Fruit fly (Drosophila melanogaster) whole organism, prepupa: ENCODE data around the gene CG15458.

Experiments
- CG10631 ChIP-seq: fragments of 200-800 bp; sonication (Bioruptor generic); optimal IDR thresholded peaks from 2 replicates; lab custom pipeline; 2016; ENCODE audit warnings: missing biosample characterization, missing genetic modification characterization
- CG11294 ChIP-seq: fragments of 200-800 bp; sonication (Bioruptor generic); IDR thresholded peaks from 2 replicates; pipeline ENCODE4 v1.3.6; 2022; ENCODE audit warnings: missing biosample characterization, missing genetic modification characterization
- CG11762 ChIP-seq: fragments of 200-800 bp; sonication (Bioruptor generic); optimal IDR thresholded peaks from 3 replicates; lab custom pipeline; 2016; ENCODE audit warnings: missing biosample characterization, missing genetic modification characterization; ENCODE audit not compliant: insufficient read depth
- CG15336 ChIP-seq: fragments of 200-800 bp; sonication (Bioruptor generic); IDR thresholded peaks from 2 replicates; pipeline ENCODE4 v1.3.6; 2022; ENCODE audit warnings: missing biosample characterization, missing genetic modification characterization
- CG1621 ChIP-seq: fragments of 200-800 bp; sonication (Bioruptor generic); optimal IDR thresholded peaks from 3 replicates; lab custom pipeline; 2018; ENCODE audit warnings: missing biosample characterization, mild to moderate bottlenecking, missing genetic modification characterization
- CG16779 ChIP-seq: fragments of 200-800 bp; sonication (Bioruptor generic); optimal IDR thresholded peaks from 3 replicates; lab custom pipeline; 2017; ENCODE audit warnings: missing biosample characterization, mild to moderate bottlenecking, missing genetic modification characterization
- CG34406 ChIP-seq: fragments of 200-800 bp; sonication (Bioruptor generic); optimal IDR thresholded peaks from 3 replicates; lab custom pipeline; 2016; ENCODE audit warnings: missing biosample characterization, missing genetic modification characterization
- CG4318 ChIP-seq: fragments of 200-800 bp; sonication (Bioruptor generic); optimal IDR thresholded peaks from 3 replicates; lab custom pipeline; 2017; ENCODE audit warnings: missing biosample characterization, mild to moderate bottlenecking, missing genetic modification characterization
- CG6792 ChIP-seq: fragments of 200-800 bp; sonication (Bioruptor generic); optimal IDR thresholded peaks from 3 replicates; lab custom pipeline; 2016; ENCODE audit warnings: missing biosample characterization, missing genetic modification characterization
- CG6808 ChIP-seq: fragments of 200-800 bp; sonication (Bioruptor generic); optimal IDR thresholded peaks from 3 replicates; lab custom pipeline; 2017; ENCODE audit warnings: missing biosample characterization, missing genetic modification characterization, mild to moderate bottlenecking, moderate library complexity, missing genetic modification reagents
- CG6854 ChIP-seq: fragments of 200-800 bp; sonication (Bioruptor generic); optimal IDR thresholded peaks from 2 replicates; lab custom pipeline; 2017; ENCODE audit warnings: missing biosample characterization, mild to moderate bottlenecking, missing genetic modification characterization
- CG8119 ChIP-seq: fragments of 200-800 bp; sonication (Bioruptor generic); IDR thresholded peaks from 3 replicates; pipeline ENCODE4 v1.3.6; 2022; ENCODE audit warnings: missing biosample characterization, missing genetic modification characterization
- CG8632 ChIP-seq: fragments of 200-800 bp; sonication (Bioruptor generic); optimal IDR thresholded peaks from 3 replicates; lab custom pipeline; 2016; ENCODE audit warnings: missing biosample characterization, missing genetic modification characterization
- Eip75B ChIP-seq: fragments of 200-800 bp; sonication (Bioruptor generic); optimal IDR thresholded peaks from 3 replicates; lab custom pipeline; 2016; ENCODE audit warnings: missing biosample characterization, missing genetic modification characterization
- Eip78C ChIP-seq: fragments of 200-800 bp; sonication (Bioruptor generic); peaks from one replicate; lab custom pipeline; 2016; ENCODE audit warnings: missing biosample characterization, missing genetic modification characterization
- Eip93F ChIP-seq: fragments of 200-800 bp; sonication (Bioruptor generic); optimal IDR thresholded peaks from 2 replicates; lab custom pipeline; 2016; ENCODE audit warnings: missing biosample characterization, mild to moderate bottlenecking, missing genetic modification characterization
- Ets21C ChIP-seq: fragments of 200-800 bp; sonication (Bioruptor generic); optimal IDR thresholded peaks from 3 replicates; lab custom pipeline; 2016; ENCODE audit warnings: missing biosample characterization, missing genetic modification characterization
- Gug ChIP-seq: fragments of 200-800 bp; sonication (Bioruptor generic); IDR thresholded peaks from 2 replicates; pipeline ENCODE4 v1.3.6; 2022; ENCODE audit warnings: missing biosample characterization, missing genetic modification characterization
- Hr38 ChIP-seq: sonication (Bioruptor generic); optimal IDR thresholded peaks from 2 replicates; lab custom pipeline; 2016; ENCODE audit warnings: missing biosample characterization, missing genetic modification characterization
- Hr39 ChIP-seq: fragments of 200-800 bp; sonication (Bioruptor generic); optimal IDR thresholded peaks from 2 replicates; lab custom pipeline; 2016; ENCODE audit warnings: missing biosample characterization, missing genetic modification characterization
- Lpt ChIP-seq: fragments of 200-800 bp; sonication (Bioruptor generic); optimal IDR thresholded peaks from 3 replicates; lab custom pipeline; 2016; ENCODE audit warnings: missing biosample characterization, missing genetic modification characterization
- Met ChIP-seq: fragments of 200-800 bp; sonication (Bioruptor generic); optimal IDR thresholded peaks from 3 replicates; lab custom pipeline; 2016; ENCODE audit warnings: missing biosample characterization, missing genetic modification characterization
- Sox102F ChIP-seq: fragments of 200-800 bp; sonication (Bioruptor generic); optimal IDR thresholded peaks from 2 replicates; lab custom pipeline; 2016; ENCODE audit warnings: missing biosample characterization, mild to moderate bottlenecking, missing genetic modification characterization
- Sox14 ChIP-seq: fragments of 200-800 bp; sonication (Bioruptor generic); optimal IDR thresholded peaks from 3 replicates; lab custom pipeline; 2016; ENCODE audit warnings: missing biosample characterization, missing genetic modification characterization
- Sox15 ChIP-seq: fragments of 200-800 bp; sonication (Bioruptor generic); optimal IDR thresholded peaks from 3 replicates; lab custom pipeline; 2016; ENCODE audit warnings: missing biosample characterization, missing genetic modification characterization
- acj6 ChIP-seq: fragments of 200-800 bp; sonication (Bioruptor generic); optimal IDR thresholded peaks from 3 replicates; lab custom pipeline; 2016; ENCODE audit warnings: missing biosample characterization, missing genetic modification characterization
- esn ChIP-seq: fragments of 200-800 bp; sonication (Bioruptor generic); optimal IDR thresholded peaks from 2 replicates; lab custom pipeline; 2016; ENCODE audit warnings: missing biosample characterization, mild to moderate bottlenecking, missing genetic modification characterization, moderate library complexity
- fd59A ChIP-seq: fragments of 200-800 bp; sonication (Bioruptor generic); optimal IDR thresholded peaks from 2 replicates; lab custom pipeline; 2017; ENCODE audit warnings: missing biosample characterization, mild to moderate bottlenecking, missing genetic modification characterization, missing genetic modification reagents
- fkh ChIP-seq: fragments of 200-800 bp; sonication (Bioruptor generic); optimal IDR thresholded peaks from 3 replicates; lab custom pipeline; 2017; ENCODE audit warnings: missing biosample characterization, mild to moderate bottlenecking, missing genetic modification characterization, moderate library complexity
- lz ChIP-seq: fragments of 200-800 bp; sonication (Bioruptor generic); optimal IDR thresholded peaks from 3 replicates; lab custom pipeline; 2016; ENCODE audit warnings: missing biosample characterization, missing genetic modification characterization
- net ChIP-seq: fragments of 200-800 bp; sonication (Bioruptor generic); optimal IDR thresholded peaks from 3 replicates; lab custom pipeline; 2016; ENCODE audit warnings: missing biosample characterization, missing genetic modification characterization
- pdm3 ChIP-seq: fragments of 200-800 bp; sonication (Bioruptor generic); optimal IDR thresholded peaks from 3 replicates; lab custom pipeline; 2016; ENCODE audit warnings: missing biosample characterization, missing genetic modification characterization
- ss ChIP-seq, 2 experiments: fragments of 200-800 bp; sonication (Bioruptor generic); optimal IDR thresholded peaks; 2 replicates in 1 of 2; 3 replicates in 1 of 2; lab custom pipeline; 2017 to 2018; ENCODE audit warnings: mild to moderate bottlenecking in 2 of 2, missing biosample characterization in 2 of 2, missing genetic modification characterization in 2 of 2, moderate library complexity in 1 of 2
- topi ChIP-seq: fragments of 200-800 bp; sonication (Bioruptor generic); optimal IDR thresholded peaks from 3 replicates; lab custom pipeline; 2016; ENCODE audit warnings: missing biosample characterization, missing genetic modification characterization
- vri ChIP-seq: fragments of 200-800 bp; sonication (Bioruptor generic); optimal IDR thresholded peaks from 3 replicates; lab custom pipeline; 2016; ENCODE audit warnings: missing biosample characterization, mild to moderate bottlenecking, missing genetic modification characterization

CG15458 gene

dm6 chrX:20423158-20423557 is 9.2 kb upstream of the CG15458 start:
- TF ChIP-seq CG15336 (GFP tag; lab: Robert Waterston, UW), result 0 out of 2 replicates have a peak, but pooled peaks have one; percentile 8
- no peak for TF ChIP-seq Gug (GFP tag; lab: Robert Waterston, UW)
- peak; percentile 69 for TF ChIP-seq Eip78C (GFP tag; lab: Kevin White, UChicago)
- no peak for TF ChIP-seq CG8119 (GFP tag; lab: Robert Waterston, UW)

dm6 chrX:20419313-20419712 is 5.3 kb upstream of the CG15458 start, which contains the start of gene Obp19d:
Obp19d (plus strand) TSS chrX:20419613.
- TF ChIP-seq Eip75B (GFP tag; lab: Kevin White, UChicago), result no peak
- TF ChIP-seq CG6808, result no peak
- no peak for TF ChIP-seq CG6854 (GFP tag; lab: Kevin White, UChicago)
- no peak for TF ChIP-seq CG8632 (GFP tag; lab: Kevin White, UChicago)
- TF ChIP-seq fd59A (GFP tag; lab: Kevin White, UChicago), result no peak
- no peak for TF ChIP-seq CG15336 (GFP tag; lab: Robert Waterston, UW)
- TF ChIP-seq Lpt (GFP tag; lab: Kevin White, UChicago), result no peak
- no peak for TF ChIP-seq acj6 (GFP tag; lab: Kevin White, UChicago)
- TF ChIP-seq CG34406, result no peak
- TF ChIP-seq fkh (GFP tag; lab: Kevin White, UChicago), result no peak
- TF ChIP-seq CG10631 (GFP tag; lab: Kevin White, UChicago), result no peak
- TF ChIP-seq CG16779, result no peak
- no peak for TF ChIP-seq Hr39 (GFP tag; lab: Kevin White, UChicago)
- no peak for TF ChIP-seq Sox102F (GFP tag; lab: Kevin White, UChicago)
- TF ChIP-seq pdm3 (GFP tag; lab: Kevin White, UChicago), result no peak
- TF ChIP-seq Hr38 (GFP tag; lab: Kevin White, UChicago), result no peak
- no peak for TF ChIP-seq CG6792 (GFP tag; lab: Kevin White, UChicago)
- no peak for TF ChIP-seq Sox14 (GFP tag; lab: Kevin White, UChicago)

dm6 chrX:20418864-20419263 is 4.9 kb upstream of the CG15458 start, which contains the start of gene Obp19c:
Obp19c (minus strand) TSS chrX:20418964.
- TF ChIP-seq ss (GFP tag; optimal IDR thresholded peaks at IDR 0.05; lab: Kevin White, UChicago), result no peak

dm6 chrX:20416433-20416832 is 2.4 kb upstream of the CG15458 start, which contains the start of gene Obp19b:
Obp19b (plus strand) TSS chrX:20416733.
- TF ChIP-seq esn (GFP tag; lab: Kevin White, UChicago) (no peak), topi (no peak), Sox15 (GFP tag; lab: Kevin White, UChicago) (no peak), net (GFP tag; lab: Kevin White, UChicago) (no peak), Ets21C (no peak), vri (no peak), Gug (GFP tag; lab: Robert Waterston, UW) (no peak), CG6854 (GFP tag; lab: Kevin White, UChicago) (no peak), lz (GFP tag; lab: Kevin White, UChicago) (no peak), CG6792 (GFP tag; lab: Kevin White, UChicago) (no peak), Sox14 (GFP tag; lab: Kevin White, UChicago) (no peak), CG4318 (GFP tag; lab: Kevin White, UChicago) (no peak), Met (GFP tag; lab: Kevin White, UChicago) (no peak)

- no peak for TF ChIP-seq CG1621
- TF ChIP-seq CG11294, result no peak
- no peak for TF ChIP-seq ss (GFP tag; optimal IDR thresholded peaks at IDR 0.05; lab: Kevin White, UChicago)
- TF ChIP-seq CG11762 (GFP tag; lab: Kevin White, UChicago), result no peak
- no peak for TF ChIP-seq Eip93F
These were observed 1.4 kb upstream of the CG15458 start, which contains the start of gene Obp19a for dm6 chrX:20415444-20415843. Obp19a (plus strand) TSS chrX:20415744.
